Fruit fly (Drosophila melanogaster) S2 (cell line): Measurements from ENCODE around the gene Rab11.

Experiments
- CG8478 ChIP-seq: fragments of >200 bp; optimal IDR thresholded peaks from 2 replicates; lab custom pipeline; 2018
- CTCF ChIP-seq, 2 experiments: fragments of >200 bp; optimal IDR thresholded peaks; 2 replicates each; lab custom pipeline; 2018

- no peak for TF ChIP-seq CTCF (optimal IDR thresholded peaks at IDR 0.05; lab: Kevin White, UChicago)
- no peak for TF ChIP-seq CG8478 (lab: Kevin White, UChicago)
Measured at dm6 chr3R:21118784-21119183, 7.6 kb downstream of the Rab11 start, which contains the start of gene Bdbt.
